Worm (Caenorhabditis elegans) whole organism, L2 larva: ENCODE results near the gene rpn-12.
A peak's percentile ranks its signal among the peaks of the same experiment; 100 is the strongest.

Experiments used
- Y55F3AM.14 ChIP-seq: fragments of 200-800 bp; sonication (Bioruptor generic); optimal IDR thresholded peaks from 2 replicates; lab custom pipeline; 2018; ENCODE audit warnings: mild to moderate bottlenecking, missing genetic modification characterization, missing compliant biosample characterization
- lin-13 ChIP-seq: fragments of 150-350 bp; optimal IDR thresholded peaks from 2 replicates; lab custom pipeline; 2014; ENCODE audit warnings: missing biosample characterization, missing genetic modification reagents, missing genetic modification characterization
- nhr-12 ChIP-seq: fragments of 150-350 bp; optimal IDR thresholded peaks from 2 replicates; lab custom pipeline; 2014; ENCODE audit warnings: missing biosample characterization, missing genetic modification characterization
- nhr-25 ChIP-seq: fragments of 150-350 bp; sonication (generic microtip); optimal IDR thresholded peaks from 3 replicates; lab custom pipeline; 2014; ENCODE audit warnings: missing biosample characterization, missing genetic modification characterization
- snpc-4 ChIP-seq: fragments of 150-350 bp; optimal IDR thresholded peaks from 2 replicates; lab custom pipeline; 2014; ENCODE audit warnings: missing biosample characterization, missing genetic modification characterization
- unc-55 ChIP-seq: fragments of 150-350 bp; sonication (generic microtip); optimal IDR thresholded peaks from 3 replicates; lab custom pipeline; 2014; ENCODE audit warnings: missing biosample characterization, missing genetic modification reagents, missing genetic modification characterization

The rpn-12 gene

DNA sequence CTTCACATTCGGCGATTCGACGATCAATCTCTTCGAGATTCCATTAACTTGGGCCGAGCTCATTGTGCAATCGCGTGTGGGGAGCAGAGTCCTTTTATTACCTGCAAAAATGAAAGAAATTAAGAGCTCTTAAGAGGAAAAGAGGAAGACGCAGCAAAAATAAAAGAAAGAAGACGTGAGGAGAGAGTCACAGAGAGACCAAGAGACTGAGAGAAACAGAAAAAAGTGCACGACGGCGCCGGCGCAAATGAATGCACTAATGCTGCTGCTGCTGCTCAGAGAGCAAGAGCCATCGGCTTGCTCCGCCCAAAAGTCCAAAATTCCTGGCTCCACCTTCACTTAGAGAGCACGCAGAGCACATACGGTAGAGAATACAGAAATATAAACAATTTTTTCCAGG lies 47.3 kb downstream of the rpn-12 start, which contains the start of gene inos-1:
TSS of gene inos-1 (minus strand) at position 101 of the 400 bp plus-strand sequence.
- no peak for TF ChIP-seq Y55F3AM.14 (GFP tag; lab: Kevin White, UChicago)
- TF ChIP-seq unc-55 = peak; percentile 8

- TF ChIP-seq nhr-12 (no peak), snpc-4 (tag; lab: Kevin White, UChicago) (no peak), lin-13 (GFP tag; lab: Kevin White, UChicago) (no peak), nhr-25 (no peak)
Measured at ce11 chrII:11700635-11701034, 47.7 kb downstream of the rpn-12 start.
